Fruit fly (Drosophila melanogaster) whole organism, embryonic: ENCODE measurements around the gene CG33552.

ENCODE experiments used
- Abd-B ChIP-seq: fragments of 200-800 bp; sonication (Bioruptor generic); optimal IDR thresholded peaks from 2 replicates; lab custom pipeline; 2018; ENCODE audit warnings: missing biosample characterization, mild to moderate bottlenecking, missing genetic modification characterization, moderate library complexity
- Awh ChIP-seq: fragments of 200-800 bp; sonication (Bioruptor generic); IDR thresholded peaks from 2 replicates; pipeline ENCODE4, ENCODE4 v1.3.6; 2022; ENCODE audit warnings: missing biosample characterization, missing genetic modification characterization
- B-H2 ChIP-seq: fragments of 200-800 bp; sonication (Bioruptor generic); optimal IDR thresholded peaks from 2 replicates; lab custom pipeline; 2018; ENCODE audit warnings: missing biosample characterization, mild to moderate bottlenecking, missing genetic modification characterization
- CG10274 ChIP-seq: fragments of 200-800 bp; sonication (Bioruptor generic); optimal IDR thresholded peaks from 3 replicates; lab custom pipeline; 2017; ENCODE audit warnings: missing biosample characterization, mild to moderate bottlenecking, missing genetic modification characterization
- CG10321 ChIP-seq: fragments of 200-800 bp; sonication (Bioruptor generic); IDR thresholded peaks from 2 replicates; pipeline ENCODE4 v1.3.6; 2022; ENCODE audit warnings: missing biosample characterization, missing genetic modification characterization
- CG10979 ChIP-seq: fragments of 200-800 bp; sonication (Bioruptor generic); optimal IDR thresholded peaks from 2 replicates; lab custom pipeline; 2018; ENCODE audit warnings: missing biosample characterization, mild to moderate bottlenecking, missing genetic modification characterization, moderate library complexity
- CG11247 ChIP-seq: fragments of 200-800 bp; sonication (Bioruptor generic); IDR thresholded peaks from 2 replicates; pipeline ENCODE4 v1.3.6; 2022; ENCODE audit warnings: missing biosample characterization, missing genetic modification characterization
- CG13624 ChIP-seq: fragments of 200-800 bp; sonication (Bioruptor generic); optimal IDR thresholded peaks from 2 replicates; lab custom pipeline; 2016; ENCODE audit warnings: missing biosample characterization, missing genetic modification characterization
- CG13775 ChIP-seq: fragments of 200-800 bp; sonication (Bioruptor generic); optimal IDR thresholded peaks from 3 replicates; lab custom pipeline; 2017; ENCODE audit warnings: missing biosample characterization, mild to moderate bottlenecking, missing genetic modification characterization
- CG14050 ChIP-seq: fragments of 200-800 bp; sonication (Bioruptor generic); IDR thresholded peaks from 3 replicates; pipeline ENCODE4 v1.3.6; 2022; ENCODE audit warnings: missing biosample characterization, missing genetic modification characterization
- CG15269 ChIP-seq: fragments of 200-800 bp; sonication (Bioruptor generic); optimal IDR thresholded peaks from 2 replicates; lab custom pipeline; 2018; ENCODE audit warnings: missing biosample characterization, mild to moderate bottlenecking, missing genetic modification characterization, moderate library complexity
- CG17328 ChIP-seq: fragments of 200-800 bp; sonication (Bioruptor generic); IDR thresholded peaks from 2 replicates; pipeline ENCODE4 v1.3.6; 2022; ENCODE audit warnings: missing biosample characterization, missing genetic modification characterization
- CG18262 ChIP-seq: fragments of 200-800 bp; optimal IDR thresholded peaks from 3 replicates; lab custom pipeline; 2019; ENCODE audit warnings: missing biosample characterization, mild to moderate bottlenecking, missing genetic modification characterization, moderate library complexity
- CG2120 ChIP-seq: fragments of 200-800 bp; sonication (Bioruptor generic); optimal IDR thresholded peaks from 3 replicates; lab custom pipeline; 2016; ENCODE audit warnings: missing biosample characterization, missing genetic modification characterization
- CG2199 ChIP-seq: fragments of 200-800 bp; sonication (Bioruptor generic); IDR thresholded peaks from 3 replicates; pipeline ENCODE4 v1.3.6; 2022; ENCODE audit warnings: missing biosample characterization, missing genetic modification characterization
- CG32532 ChIP-seq: fragments of 200-800 bp; sonication (Bioruptor generic); IDR thresholded peaks from 2 replicates; pipeline ENCODE4 v1.3.6; 2022; ENCODE audit warnings: missing biosample characterization, missing genetic modification characterization
- CG32772 ChIP-seq: fragments of 200-800 bp; sonication (Bioruptor generic); IDR thresholded peaks from 2 replicates; pipeline ENCODE4 v1.3.6; 2022; ENCODE audit warnings: missing biosample characterization, missing genetic modification characterization
- CG3407 ChIP-seq: fragments of 200-800 bp; sonication (Bioruptor generic); optimal IDR thresholded peaks from 2 replicates; lab custom pipeline; 2018; ENCODE audit warnings: missing biosample characterization, mild to moderate bottlenecking, missing genetic modification characterization
- CG34224 ChIP-seq: fragments of 200-800 bp; sonication (Bioruptor generic); IDR thresholded peaks from 3 replicates; pipeline ENCODE4 v1.3.6; 2022; ENCODE audit warnings: missing biosample characterization, missing genetic modification characterization; ENCODE audit not compliant: partially characterized antibody
- CG7271 ChIP-seq: fragments of 200-800 bp; sonication (Bioruptor generic); optimal IDR thresholded peaks from 2 replicates; lab custom pipeline; 2018; ENCODE audit warnings: missing biosample characterization, mild to moderate bottlenecking, missing genetic modification characterization, moderate library complexity
- CG7556 ChIP-seq: fragments of 200-800 bp; sonication (Bioruptor generic); optimal IDR thresholded peaks from 2 replicates; lab custom pipeline; 2017; ENCODE audit warnings: missing biosample characterization, mild to moderate bottlenecking, missing genetic modification characterization
- CG7839 ChIP-seq: fragments of 200-800 bp; sonication (Bioruptor generic); optimal IDR thresholded peaks from 3 replicates; lab custom pipeline; 2018; ENCODE audit warnings: missing biosample characterization, mild to moderate bottlenecking, missing genetic modification characterization, moderate library complexity
- Dad ChIP-seq: fragments of 200-800 bp; sonication (Bioruptor generic); optimal IDR thresholded peaks from 3 replicates; lab custom pipeline; 2016; ENCODE audit warnings: missing biosample characterization, missing genetic modification characterization
- Hmr ChIP-seq: fragments of 200-800 bp; sonication (Bioruptor generic); optimal IDR thresholded peaks from 3 replicates; lab custom pipeline; 2017; ENCODE audit warnings: mild to moderate bottlenecking, missing biosample characterization, missing genetic modification reagents, missing genetic modification characterization
- Hmx ChIP-seq: fragments of 200-800 bp; sonication (Bioruptor generic); optimal IDR thresholded peaks from 2 replicates; lab custom pipeline; 2016; ENCODE audit warnings: missing biosample characterization, missing genetic modification characterization
- Hr39 ChIP-seq: fragments of >200 bp; optimal IDR thresholded peaks from 2 replicates; lab custom pipeline; 2017
- Hr78 ChIP-seq, 2 experiments: fragments of 200-800 bp in 1 of 2; fragments of >200 bp in 1 of 2; sonication (Bioruptor generic) in 1 of 2; optimal IDR thresholded peaks; 2 replicates each; lab custom pipeline; 2017 to 2019; ENCODE audit warnings: missing biosample characterization in 2 of 2, missing genetic modification characterization in 2 of 2, mild to moderate bottlenecking in 1 of 2, moderate library complexity in 1 of 2
- Med ChIP-seq: fragments of 200-800 bp; sonication (Bioruptor generic); peaks from one replicate; lab custom pipeline; 2016; ENCODE audit warnings: missing biosample characterization, missing genetic modification characterization, mild to moderate bottlenecking, inconsistent platforms, moderate library complexity
- NC2β ChIP-seq: fragments of 200-800 bp; sonication (Bioruptor generic); optimal IDR thresholded peaks from 2 replicates; lab custom pipeline; 2016; ENCODE audit warnings: missing biosample characterization, missing genetic modification characterization
- NFAT ChIP-seq: fragments of 200-800 bp; sonication (Bioruptor generic); IDR thresholded peaks from 2 replicates; pipeline ENCODE4 v1.3.6; 2022; ENCODE audit warnings: missing biosample characterization, missing genetic modification characterization
- Oaz ChIP-seq: fragments of 200-800 bp; sonication (Bioruptor generic); IDR thresholded peaks from 2 replicates; pipeline ENCODE4 v1.3.6; 2022; ENCODE audit warnings: missing biosample characterization, missing genetic modification characterization
- Pdp1 ChIP-seq, 2 experiments: fragments of 200-800 bp; sonication (Bioruptor generic); optimal IDR thresholded peaks; 3 replicates each; lab custom pipeline; 2016; ENCODE audit warnings: missing biosample characterization in 2 of 2, missing genetic modification characterization in 2 of 2, mild to moderate bottlenecking in 1 of 2, moderate library complexity in 1 of 2
- Rx ChIP-seq: fragments of 200-800 bp; sonication (Bioruptor generic); IDR thresholded peaks from 2 replicates; pipeline ENCODE4 v1.3.6; 2022; ENCODE audit warnings: missing biosample characterization, missing genetic modification characterization
- Sry-δ ChIP-seq: fragments of 200-800 bp; sonication (Bioruptor generic); optimal IDR thresholded peaks from 2 replicates; lab custom pipeline; 2016; ENCODE audit warnings: missing biosample characterization, missing genetic modification characterization
- Trl ChIP-seq, 3 experiments: fragments of >200 bp in 2 of 3; fragments of 200-800 bp in 1 of 3; sonication (Bioruptor generic) in 1 of 3; optimal IDR thresholded peaks; 2 replicates in 1 of 3; 3 replicates in 2 of 3; lab custom pipeline; 2016 to 2017; ENCODE audit warnings: missing biosample characterization in 1 of 3, missing genetic modification characterization in 1 of 3
- bbx ChIP-seq: fragments of 200-800 bp; sonication (Bioruptor generic); IDR thresholded peaks from 2 replicates; pipeline ENCODE4 v1.3.6; 2022; ENCODE audit warnings: missing biosample characterization, missing genetic modification characterization; ENCODE audit not compliant: partially characterized antibody
- crp ChIP-seq, 2 experiments: fragments of 200-800 bp; sonication (Bioruptor generic); optimal IDR thresholded peaks; 2 replicates in 1 of 2; 3 replicates in 1 of 2; lab custom pipeline; 2017; ENCODE audit warnings: missing biosample characterization in 2 of 2, missing genetic modification characterization in 2 of 2, mild to moderate bottlenecking in 1 of 2, moderate library complexity in 1 of 2
- fd96Cb ChIP-seq: fragments of 200-800 bp; sonication (Bioruptor generic); optimal IDR thresholded peaks from 2 replicates; lab custom pipeline; 2018; ENCODE audit warnings: missing biosample characterization, mild to moderate bottlenecking, missing genetic modification characterization, moderate library complexity
- gce ChIP-seq: fragments of 200-800 bp; sonication (Bioruptor generic); IDR thresholded peaks from 3 replicates; pipeline ENCODE4 v1.3.6; 2022; ENCODE audit warnings: missing biosample characterization, missing genetic modification characterization
- gfzf ChIP-seq: fragments of 200-800 bp; sonication (Bioruptor generic); optimal IDR thresholded peaks from 2 replicates; lab custom pipeline; 2016; ENCODE audit warnings: missing biosample characterization, mild to moderate bottlenecking, missing genetic modification characterization, moderate library complexity
- ham ChIP-seq: fragments of 200-800 bp; sonication (Bioruptor generic); IDR thresholded peaks from 2 replicates; pipeline ENCODE4 v1.3.6; 2022; ENCODE audit warnings: missing biosample characterization, missing genetic modification characterization
- jumu ChIP-seq: fragments of 200-800 bp; sonication (Bioruptor generic); optimal IDR thresholded peaks from 3 replicates; lab custom pipeline; 2016; ENCODE audit warnings: missing biosample characterization, missing genetic modification characterization
- lola ChIP-seq, 3 experiments: fragments of >200 bp in 2 of 3; fragments of 200-800 bp in 1 of 3; sonication (Bioruptor generic) in 1 of 3; optimal IDR thresholded peaks; 2 replicates each; lab custom pipeline; 2017 to 2019; ENCODE audit warnings: missing biosample characterization in 3 of 3, missing genetic modification characterization in 3 of 3, mild to moderate bottlenecking in 1 of 3, moderate library complexity in 1 of 3
- nerfin-1 ChIP-seq: fragments of 200-800 bp; sonication (Bioruptor generic); optimal IDR thresholded peaks from 3 replicates; lab custom pipeline; 2019; ENCODE audit warnings: missing biosample characterization, mild to moderate bottlenecking, missing genetic modification characterization, moderate library complexity
- onecut ChIP-seq: fragments of 200-800 bp; sonication (Bioruptor generic); IDR thresholded peaks from 2 replicates; pipeline ENCODE4 v1.3.6; 2022; ENCODE audit warnings: missing biosample characterization, missing genetic modification characterization
- scrt ChIP-seq: fragments of 200-800 bp; sonication (Bioruptor generic); optimal IDR thresholded peaks from 2 replicates; lab custom pipeline; 2018; ENCODE audit warnings: missing biosample characterization, mild to moderate bottlenecking, missing genetic modification characterization, moderate library complexity
- sd ChIP-seq: fragments of 200-800 bp; sonication (Bioruptor generic); optimal IDR thresholded peaks from 3 replicates; lab custom pipeline; 2018; ENCODE audit warnings: missing biosample characterization, mild to moderate bottlenecking, missing genetic modification characterization, moderate library complexity
- slbo ChIP-seq: fragments of 200-800 bp; sonication (Bioruptor generic); IDR thresholded peaks from 2 replicates; pipeline ENCODE4 v1.3.6; 2022; ENCODE audit warnings: missing biosample characterization, missing genetic modification characterization
- ssp ChIP-seq: fragments of 200-800 bp; sonication (Bioruptor generic); IDR thresholded peaks from 2 replicates; pipeline ENCODE4 v1.3.6; 2022; ENCODE audit warnings: missing biosample characterization, missing genetic modification characterization
- zen ChIP-seq: fragments of 200-800 bp; sonication (Bioruptor generic); optimal IDR thresholded peaks from 3 replicates; lab custom pipeline; 2018; ENCODE audit warnings: missing biosample characterization, mild to moderate bottlenecking, missing genetic modification characterization, moderate library complexity

Gene CG33552

dm6 chr2L:16656692-16657109 is 25.6 kb upstream of the CG33552 start (continued):
- TF ChIP-seq CG32532 (GFP tag; lab: Robert Waterston, UW), result peak; percentile 74
- TF ChIP-seq jumu (GFP tag; lab: Kevin White, UChicago), result peak; percentile 43
- TF ChIP-seq crp (GFP tag; optimal IDR thresholded peaks at IDR 0.05; lab: Kevin White, UChicago), result peak in 1 of 2 experiments; percentile 16
- peak; percentile 80 for TF ChIP-seq zen (tag; lab: Kevin White, UChicago)
- TF ChIP-seq Hmx (GFP tag; lab: Kevin White, UChicago), result no peak
- TF ChIP-seq CG7556 (GFP tag; lab: Kevin White, UChicago), result peak; percentile 51
- peak; percentile 76 for TF ChIP-seq gfzf (GFP tag; lab: Kevin White, UChicago)
- peak; percentile 88 for TF ChIP-seq Abd-B (GFP tag; lab: Kevin White, UChicago)
- TF ChIP-seq CG10321 (GFP tag; lab: Robert Waterston, UW), result no peak
- peak; percentile 56; the same call in 1 of the 2 replicates for TF ChIP-seq ham (GFP tag; lab: Robert Waterston, UW)
- no peak for TF ChIP-seq gce
- peak; percentile 54; the same call in 1 of the 2 replicates for TF ChIP-seq Rx
- TF ChIP-seq CG14050, result peak; percentile 56
- peak; percentile 80 for TF ChIP-seq CG2120 (GFP tag; lab: Kevin White, UChicago)
- TF ChIP-seq CG2199 (GFP tag; lab: Robert Waterston, UW), result 0 out of 3 replicates have a peak, but pooled peaks have one; percentile 53
- TF ChIP-seq CG13624 (GFP tag; lab: Kevin White, UChicago), result peak; percentile 19
- TF ChIP-seq onecut (GFP tag; lab: Robert Waterston, UW), result no peak
- TF ChIP-seq B-H2 (GFP tag; lab: Kevin White, UChicago), result no peak
- no peak for TF ChIP-seq sd (tag; lab: Kevin White, UChicago)
- peak; percentile 32 for TF ChIP-seq CG7271
- peak in 1 of 3 experiments; percentile 73 for TF ChIP-seq lola (GFP tag; optimal IDR thresholded peaks at IDR 0.05; lab: Kevin White, UChicago)
- TF ChIP-seq ssp, result peak; percentile 74
- peak; percentile 27 to 50 for TF ChIP-seq Pdp1 (GFP tag; optimal IDR thresholded peaks at IDR 0.05; lab: Kevin White, UChicago)
- no peak for TF ChIP-seq Trl (optimal IDR thresholded peaks at IDR 0.05; lab: Kevin White, UChicago)
- TF ChIP-seq Trl (GFP tag; optimal IDR thresholded peaks at IDR 0.05; lab: Kevin White, UChicago), result peak; percentile 15
- TF ChIP-seq CG13775, result peak; percentile 68
- no peak for TF ChIP-seq CG34224 (GFP tag; lab: Robert Waterston, UW)
- TF ChIP-seq Hr39 (lab: Kevin White, UChicago), result no peak
- TF ChIP-seq Hr78 (GFP tag; optimal IDR thresholded peaks at IDR 0.05; lab: Kevin White, UChicago), result no peak
- TF ChIP-seq CG3407, result peak; percentile 28
- peak; percentile 73 for TF ChIP-seq CG32772
- TF ChIP-seq CG10979 (tag; lab: Kevin White, UChicago), result peak; percentile 51
- TF ChIP-seq CG18262 (tag; lab: Kevin White, UChicago), result peak; percentile 69
- no peak for TF ChIP-seq NC2β (GFP tag; lab: Kevin White, UChicago)
- TF ChIP-seq fd96Cb (tag; lab: Kevin White, UChicago), result peak; percentile 68
- TF ChIP-seq Awh, result peak; percentile 60
- TF ChIP-seq CG7839 (tag; lab: Kevin White, UChicago), result peak; percentile 74
- TF ChIP-seq Dad (GFP tag; lab: Kevin White, UChicago), result peak; percentile 29
- TF ChIP-seq NFAT (GFP tag; lab: Robert Waterston, UW), result peak; percentile 44; the same call in 1 of the 2 replicates
- peak; percentile 62 for TF ChIP-seq Hmr (GFP tag; lab: Kevin White, UChicago)
- TF ChIP-seq CG11247 (GFP tag; lab: Robert Waterston, UW), result peak; percentile 62
- TF ChIP-seq nerfin-1 (tag; lab: Kevin White, UChicago), result no peak
- no peak for TF ChIP-seq CG10274
- TF ChIP-seq slbo (GFP tag; lab: Robert Waterston, UW), result peak; percentile 91
- no peak for TF ChIP-seq bbx (GFP tag; lab: Robert Waterston, UW)
- no peak for TF ChIP-seq scrt (GFP tag; lab: Kevin White, UChicago)
- peak; percentile 70; the same call in 1 of the 2 replicates for TF ChIP-seq CG17328
- no peak for TF ChIP-seq Oaz (GFP tag; lab: Robert Waterston, UW)
- peak; percentile 38 for TF ChIP-seq Sry-δ (GFP tag; lab: Kevin White, UChicago)
- peak; percentile 86 for TF ChIP-seq Med (GFP tag; lab: Kevin White, UChicago)
- TF ChIP-seq CG15269 (tag; lab: Kevin White, UChicago), result no peak
